Fruit fly (Drosophila melanogaster) whole organism, embryonic: ENCODE results near the gene CG31988.

Source experiments
- Adf1 ChIP-seq: fragments of 200-800 bp; sonication (Bioruptor generic); IDR thresholded peaks from 2 replicates; pipeline ENCODE4 v1.3.6; 2022; ENCODE audit warnings: missing biosample characterization, missing genetic modification characterization
- BEAF-32 ChIP-seq: fragments of 200-800 bp; sonication (Bioruptor generic); optimal IDR thresholded peaks from 3 replicates; lab custom pipeline; 2017; ENCODE audit warnings: missing biosample characterization, missing genetic modification characterization, mild to moderate bottlenecking, moderate library complexity, missing genetic modification reagents
- Bdp1 ChIP-seq: fragments of 200-800 bp; sonication (Bioruptor generic); optimal IDR thresholded peaks from 3 replicates; lab custom pipeline; 2016; ENCODE audit warnings: missing biosample characterization, missing genetic modification characterization
- CG10366 ChIP-seq: fragments of 200-800 bp; sonication (Bioruptor generic); IDR thresholded peaks from 2 replicates; pipeline ENCODE4 v1.3.6; 2022; ENCODE audit warnings: missing biosample characterization, missing genetic modification characterization
- CG10431 ChIP-seq: fragments of 200-800 bp; sonication (Bioruptor generic); optimal IDR thresholded peaks from 3 replicates; lab custom pipeline; 2018; ENCODE audit warnings: missing biosample characterization, mild to moderate bottlenecking, missing genetic modification characterization
- CG11085 ChIP-seq: fragments of 200-800 bp; sonication (Bioruptor generic); IDR thresholded peaks from 2 replicates; pipeline ENCODE4 v1.3.6; 2022; ENCODE audit warnings: missing biosample characterization, missing genetic modification characterization
- CG11723 ChIP-seq: fragments of 200-800 bp; sonication (Bioruptor generic); optimal IDR thresholded peaks from 2 replicates; lab custom pipeline; 2017; ENCODE audit warnings: missing biosample characterization, mild to moderate bottlenecking, missing genetic modification characterization
- CG12659 ChIP-seq: fragments of 200-800 bp; sonication (Bioruptor generic); optimal IDR thresholded peaks from 3 replicates; lab custom pipeline; 2017; ENCODE audit warnings: mild to moderate bottlenecking, missing biosample characterization, missing genetic modification reagents, missing genetic modification characterization
- CG13287 ChIP-seq: fragments of 200-800 bp; sonication (Bioruptor generic); IDR thresholded peaks from 2 replicates; pipeline ENCODE4 v1.3.6; 2022; ENCODE audit warnings: missing biosample characterization, missing genetic modification characterization; ENCODE audit not compliant: partially characterized antibody
- CG1792 ChIP-seq: fragments of 200-800 bp; sonication (Bioruptor generic); optimal IDR thresholded peaks from 2 replicates; lab custom pipeline; 2016; ENCODE audit warnings: missing biosample characterization, missing genetic modification characterization
- CG18262 ChIP-seq: fragments of 200-800 bp; optimal IDR thresholded peaks from 3 replicates; lab custom pipeline; 2019; ENCODE audit warnings: missing biosample characterization, mild to moderate bottlenecking, missing genetic modification characterization, moderate library complexity
- CG2202 ChIP-seq: fragments of 200-800 bp; sonication (Bioruptor generic); optimal IDR thresholded peaks from 2 replicates; lab custom pipeline; 2018; ENCODE audit warnings: missing biosample characterization, mild to moderate bottlenecking, missing genetic modification characterization
- CG30431 ChIP-seq: fragments of 200-800 bp; sonication (Bioruptor generic); optimal IDR thresholded peaks from 2 replicates; lab custom pipeline; 2017; ENCODE audit warnings: missing biosample characterization, missing genetic modification characterization
- CG32532 ChIP-seq: fragments of 200-800 bp; sonication (Bioruptor generic); IDR thresholded peaks from 2 replicates; pipeline ENCODE4 v1.3.6; 2022; ENCODE audit warnings: missing biosample characterization, missing genetic modification characterization
- CG33213 ChIP-seq: fragments of 200-800 bp; sonication (Bioruptor generic); optimal IDR thresholded peaks from 3 replicates; lab custom pipeline; 2016; ENCODE audit warnings: missing biosample characterization, missing genetic modification characterization
- CG3847 ChIP-seq: fragments of 200-800 bp; sonication (Bioruptor generic); IDR thresholded peaks from 2 replicates; pipeline ENCODE4 v1.3.6; 2022; ENCODE audit warnings: missing biosample characterization, missing genetic modification characterization
- CG4617 ChIP-seq: fragments of 200-800 bp; sonication (Bioruptor generic); optimal IDR thresholded peaks from 3 replicates; lab custom pipeline; 2016; ENCODE audit warnings: missing biosample characterization, missing genetic modification characterization, borderline replicate concordance
- CG6765 ChIP-seq: fragments of 200-800 bp; sonication (Bioruptor generic); optimal IDR thresholded peaks from 3 replicates; lab custom pipeline; 2017; ENCODE audit warnings: missing biosample characterization, mild to moderate bottlenecking, missing genetic modification characterization
- CG8290 ChIP-seq, 3 experiments: fragments of 200-800 bp; sonication (Bioruptor generic); optimal IDR thresholded peaks; 2 replicates each; lab custom pipeline; 2016 to 2019; ENCODE audit warnings: missing biosample characterization in 3 of 3, missing genetic modification characterization in 3 of 3, mild to moderate bottlenecking in 2 of 3, moderate library complexity in 1 of 3
- CoRest ChIP-seq: fragments of 200-800 bp; sonication (Bioruptor generic); optimal IDR thresholded peaks from 3 replicates; lab custom pipeline; 2018; ENCODE audit warnings: missing biosample characterization, mild to moderate bottlenecking, missing genetic modification characterization, moderate library complexity
- Dip2 ChIP-seq: fragments of 200-800 bp; sonication (Bioruptor generic); IDR thresholded peaks from 2 replicates; pipeline ENCODE4 v1.3.6; 2022; ENCODE audit warnings: missing biosample characterization, missing genetic modification characterization
- Dp ChIP-seq: fragments of 200-800 bp; sonication (Bioruptor generic); optimal IDR thresholded peaks from 2 replicates; lab custom pipeline; 2018; ENCODE audit warnings: missing biosample characterization, mild to moderate bottlenecking, missing genetic modification characterization, moderate library complexity
- HHEX ChIP-seq: fragments of 200-800 bp; sonication (Bioruptor generic); optimal IDR thresholded peaks from 3 replicates; lab custom pipeline; 2017; ENCODE audit warnings: missing biosample characterization, mild to moderate bottlenecking, missing genetic modification characterization, missing genetic modification reagents
- MBD-R2 ChIP-seq: fragments of 200-800 bp; sonication (Bioruptor generic); IDR thresholded peaks from 2 replicates; pipeline ENCODE4 v1.3.6; 2022; ENCODE audit warnings: missing biosample characterization, missing genetic modification characterization
- Max ChIP-seq: fragments of 200-800 bp; sonication (Bioruptor generic); optimal IDR thresholded peaks from 2 replicates; lab custom pipeline; 2016; ENCODE audit warnings: missing biosample characterization, mild to moderate bottlenecking, missing genetic modification characterization
- Nf-YC ChIP-seq: fragments of 200-800 bp; optimal IDR thresholded peaks from 3 replicates; lab custom pipeline; 2019; ENCODE audit warnings: missing biosample characterization, mild to moderate bottlenecking, missing genetic modification characterization, moderate library complexity
- Opbp ChIP-seq: fragments of 200-800 bp; sonication (Bioruptor generic); IDR thresholded peaks from 3 replicates; pipeline ENCODE4 v1.3.6; 2022; ENCODE audit warnings: missing biosample characterization, missing genetic modification characterization; ENCODE audit not compliant: partially characterized antibody
- Sry-δ ChIP-seq: fragments of 200-800 bp; sonication (Bioruptor generic); optimal IDR thresholded peaks from 2 replicates; lab custom pipeline; 2016; ENCODE audit warnings: missing biosample characterization, missing genetic modification characterization
- Stat92E ChIP-seq, 3 experiments: fragments of >200 bp in 2 of 3; fragments of 200-800 bp in 1 of 3; sonication (Bioruptor generic) in 1 of 3; optimal IDR thresholded peaks; 2 replicates each; lab custom pipeline; 2017 to 2019; ENCODE audit warnings: missing biosample characterization in 3 of 3, missing genetic modification characterization in 3 of 3, mild to moderate bottlenecking in 1 of 3, moderate library complexity in 1 of 3
- TFAM ChIP-seq: fragments of 200-800 bp; sonication (Bioruptor generic); optimal IDR thresholded peaks from 2 replicates; lab custom pipeline; 2017; ENCODE audit warnings: missing biosample characterization, missing genetic modification characterization, inconsistent platforms
- YL-1 ChIP-seq: fragments of 200-800 bp; sonication (Bioruptor generic); optimal IDR thresholded peaks from 3 replicates; lab custom pipeline; 2017; ENCODE audit warnings: missing biosample characterization, mild to moderate bottlenecking, missing genetic modification characterization
- amos ChIP-seq: fragments of 200-800 bp; sonication (Bioruptor generic); IDR thresholded peaks from 2 replicates; pipeline ENCODE4 v1.3.6; 2022; ENCODE audit warnings: missing biosample characterization, missing genetic modification characterization; ENCODE audit not compliant: partially characterized antibody
- ara ChIP-seq: fragments of 200-800 bp; sonication (Bioruptor generic); IDR thresholded peaks from 2 replicates; pipeline ENCODE4 v1.3.6; 2022; ENCODE audit warnings: missing biosample characterization, missing genetic modification characterization
- ash1 ChIP-seq: fragments of 200-800 bp; sonication (Bioruptor generic); optimal IDR thresholded peaks from 2 replicates; lab custom pipeline; 2018; ENCODE audit warnings: missing biosample characterization, mild to moderate bottlenecking, missing genetic modification characterization
- chinmo ChIP-seq: fragments of 200-800 bp; sonication (Bioruptor generic); IDR thresholded peaks from 4 replicates; pipeline ENCODE4 v1.3.6; 2022; ENCODE audit warnings: missing biosample characterization, missing genetic modification characterization; ENCODE audit not compliant: partially characterized antibody
- chm ChIP-seq: fragments of 200-800 bp; sonication (Bioruptor generic); IDR thresholded peaks from 2 replicates; pipeline ENCODE4 v1.3.6; 2022; ENCODE audit warnings: missing biosample characterization, missing genetic modification characterization
- corto ChIP-seq: fragments of 200-800 bp; sonication (Bioruptor generic); optimal IDR thresholded peaks from 2 replicates; lab custom pipeline; 2016; ENCODE audit warnings: missing biosample characterization, mild to moderate bottlenecking, missing genetic modification characterization, moderate library complexity
- esg ChIP-seq: fragments of 200-800 bp; sonication (Bioruptor generic); conservative IDR thresholded peaks from 2 replicates; pipeline ENCODE4 v1.3.6; 2022; ENCODE audit warnings: missing biosample characterization, missing genetic modification characterization
- fd102C ChIP-seq: fragments of 200-800 bp; sonication (Bioruptor generic); optimal IDR thresholded peaks from 2 replicates; lab custom pipeline; 2018; ENCODE audit warnings: missing biosample characterization, mild to moderate bottlenecking, missing genetic modification characterization, moderate library complexity
- insv ChIP-seq, 2 experiments: fragments of 200-800 bp; sonication (Bioruptor generic); optimal IDR thresholded peaks; 3 replicates each; lab custom pipeline; 2016 to 2018; ENCODE audit warnings: missing biosample characterization in 2 of 2, missing genetic modification characterization in 2 of 2
- klu ChIP-seq: fragments of 200-800 bp; sonication (Bioruptor generic); IDR thresholded peaks from 2 replicates; pipeline ENCODE4 v1.3.6; 2022; ENCODE audit warnings: missing biosample characterization, missing genetic modification characterization
- nerfin-2 ChIP-seq: fragments of 200-800 bp; sonication (Bioruptor generic); IDR thresholded peaks from 2 replicates; pipeline ENCODE4 v1.3.6; 2022; ENCODE audit warnings: missing biosample characterization, missing genetic modification characterization; ENCODE audit not compliant: partially characterized antibody
- nmo ChIP-seq: fragments of 200-800 bp; sonication (Bioruptor generic); optimal IDR thresholded peaks from 2 replicates; lab custom pipeline; 2018; ENCODE audit warnings: missing biosample characterization, mild to moderate bottlenecking, missing genetic modification characterization, moderate library complexity
- odd ChIP-seq: fragments of 200-800 bp; sonication (Bioruptor generic); optimal IDR thresholded peaks from 2 replicates; lab custom pipeline; 2017; ENCODE audit warnings: missing biosample characterization, mild to moderate bottlenecking, missing genetic modification characterization
- org-1 ChIP-seq: fragments of 200-800 bp; sonication (Bioruptor generic); optimal IDR thresholded peaks from 2 replicates; lab custom pipeline; 2017; ENCODE audit warnings: missing biosample characterization, missing genetic modification characterization
- peb ChIP-seq: fragments of 200-800 bp; sonication (Bioruptor generic); IDR thresholded peaks from 2 replicates; pipeline ENCODE4 v1.3.6; 2022; ENCODE audit warnings: missing biosample characterization, missing genetic modification characterization
- pzg ChIP-seq: fragments of 200-800 bp; sonication (Bioruptor generic); optimal IDR thresholded peaks from 3 replicates; lab custom pipeline; 2018; ENCODE audit warnings: missing biosample characterization, mild to moderate bottlenecking, missing genetic modification characterization, moderate library complexity
- sd ChIP-seq: fragments of 200-800 bp; sonication (Bioruptor generic); optimal IDR thresholded peaks from 3 replicates; lab custom pipeline; 2018; ENCODE audit warnings: missing biosample characterization, mild to moderate bottlenecking, missing genetic modification characterization, moderate library complexity
- wek ChIP-seq: fragments of 200-800 bp; sonication (Bioruptor generic); optimal IDR thresholded peaks from 3 replicates; lab custom pipeline; 2018; ENCODE audit warnings: missing biosample characterization, mild to moderate bottlenecking, missing genetic modification characterization, moderate library complexity

CG31988 gene

dm6 chr2L:21221114-21221578 is 18.5 kb upstream of the CG31988 start, which contains the start of gene CG8677 (continued):
- no peak for TF ChIP-seq Max (GFP tag; lab: Kevin White, UChicago)
- TF ChIP-seq CG11085 (GFP tag; lab: Robert Waterston, UW), result no peak
- TF ChIP-seq Stat92E (GFP tag; optimal IDR thresholded peaks at IDR 0.05; lab: Kevin White, UChicago), result peak in 1 of 3 experiments; percentile 34
- peak; percentile 56; the same call in 1 of the 2 replicates for TF ChIP-seq CG3847
- no peak for TF ChIP-seq CG6765 (GFP tag; lab: Kevin White, UChicago)
- TF ChIP-seq TFAM (GFP tag; lab: Kevin White, UChicago), result no peak
- TF ChIP-seq insv (GFP tag; optimal IDR thresholded peaks at IDR 0.05; lab: Kevin White, UChicago), result no peak
- TF ChIP-seq pzg (GFP tag; lab: Kevin White, UChicago), result peak; percentile 85
- TF ChIP-seq CG4617 (GFP tag; lab: Kevin White, UChicago), result peak; percentile 62
- 0 out of 3 replicates have a peak, but pooled peaks have one; percentile 40 for TF ChIP-seq Opbp (GFP tag; lab: Robert Waterston, UW)
- no peak for TF ChIP-seq CG1792 (GFP tag; lab: Kevin White, UChicago)
- no peak for TF ChIP-seq CG2202 (tag; lab: Kevin White, UChicago)
- no peak for TF ChIP-seq odd (GFP tag; lab: Kevin White, UChicago)
- TF ChIP-seq Nf-YC (tag; lab: Kevin White, UChicago), result no peak
- no peak for TF ChIP-seq Adf1
- peak; percentile 24 for TF ChIP-seq Dp (GFP tag; lab: Kevin White, UChicago)
- no peak for TF ChIP-seq ash1 (GFP tag; lab: Kevin White, UChicago)
- TF ChIP-seq CoRest (tag; lab: Kevin White, UChicago), result no peak
- TF ChIP-seq CG13287, result peak; percentile 30; the same call in 1 of the 2 replicates
- no peak; the same call in 3 of the 4 replicates for TF ChIP-seq chinmo (GFP tag; lab: Robert Waterston, UW)
- peak; percentile 69 for TF ChIP-seq YL-1 (GFP tag; lab: Kevin White, UChicago)
- peak; percentile 65 for TF ChIP-seq MBD-R2 (GFP tag; lab: Robert Waterston, UW)
- TF ChIP-seq CG10366 (GFP tag; lab: Robert Waterston, UW), result no peak
- TF ChIP-seq nerfin-2 (GFP tag; lab: Robert Waterston, UW), result no peak
- no peak for TF ChIP-seq wek (GFP tag; lab: Kevin White, UChicago)
- no peak for TF ChIP-seq CG8290 (GFP tag; optimal IDR thresholded peaks at IDR 0.05; lab: Kevin White, UChicago)
- no peak for TF ChIP-seq CG8290 (tag; optimal IDR thresholded peaks at IDR 0.05; lab: Kevin White, UChicago)
- peak; percentile 81 for TF ChIP-seq CG33213 (GFP tag; lab: Kevin White, UChicago)
- 0 out of 2 replicates have a peak, but pooled peaks have one; percentile 39 for TF ChIP-seq chm (GFP tag; lab: Robert Waterston, UW)
- no peak for TF ChIP-seq esg
- TF ChIP-seq org-1 (GFP tag; lab: Kevin White, UChicago), result no peak
- TF ChIP-seq ara, result 0 out of 2 replicates have a peak, but pooled peaks have one; percentile 13
- TF ChIP-seq nmo (GFP tag; lab: Kevin White, UChicago), result peak; percentile 19
- no peak for TF ChIP-seq corto (GFP tag; lab: Kevin White, UChicago)
- no peak for TF ChIP-seq fd102C (GFP tag; lab: Kevin White, UChicago)
- no peak for TF ChIP-seq Bdp1 (GFP tag; lab: Kevin White, UChicago)
- TF ChIP-seq amos (GFP tag; lab: Robert Waterston, UW), result peak; percentile 46; the same call in 1 of the 2 replicates
- no peak for TF ChIP-seq peb (GFP tag; lab: Robert Waterston, UW)
- TF ChIP-seq CG18262 (tag; lab: Kevin White, UChicago), result no peak
- no peak for TF ChIP-seq CG10431 (GFP tag; lab: Kevin White, UChicago)
- no peak for TF ChIP-seq CG11723 (GFP tag; lab: Kevin White, UChicago)
- TF ChIP-seq HHEX, result no peak
- no peak for TF ChIP-seq sd
- peak; percentile 48 for TF ChIP-seq BEAF-32 (GFP tag; lab: Kevin White, UChicago)
- peak; percentile 71 for TF ChIP-seq CG12659 (GFP tag; lab: Kevin White, UChicago)
- no peak for TF ChIP-seq Dip2 (GFP tag; lab: Robert Waterston, UW)
- peak; percentile 44; the same call in 1 of the 2 replicates for TF ChIP-seq CG32532
- no peak for TF ChIP-seq CG30431 (GFP tag; lab: Kevin White, UChicago)
- TF ChIP-seq Sry-δ (GFP tag; lab: Kevin White, UChicago), result peak; percentile 14
- TF ChIP-seq klu (GFP tag; lab: Robert Waterston, UW), result no peak
